Fruit fly (Drosophila melanogaster) whole organism, larva: ENCODE measurements around the gene jdp.

ENCODE experiments used
- noc ChIP-seq: fragments of 200-800 bp; sonication (Bioruptor generic); optimal IDR thresholded peaks from 3 replicates; lab custom pipeline; 2019; ENCODE audit warnings: missing biosample characterization, mild to moderate bottlenecking, missing genetic modification characterization, moderate library complexity

The jdp gene

dm6 chr3R:30526799-30527465 is at the start of gene jdp:
TSS of gene jdp (minus strand) at chr3R:30527037.
- TF ChIP-seq noc (tag; lab: Kevin White, UChicago), result no peak

dm6 chr3R:30570554-30571141 is 43.8 kb upstream of the jdp start:
- no peak for TF ChIP-seq noc (tag; lab: Kevin White, UChicago)

- TF ChIP-seq noc (tag; lab: Kevin White, UChicago), result no peak
These were observed 40.4 kb upstream of the jdp start for dm6 chr3R:30567215-30567614.

dm6 chr3R:30566181-30566902 is 39.5 kb upstream of the jdp start:
- TF ChIP-seq noc (tag; lab: Kevin White, UChicago), result no peak

- peak; percentile 29 for TF ChIP-seq noc (tag; lab: Kevin White, UChicago)
These were observed 37.6 kb upstream of the jdp start for dm6 chr3R:30564479-30564878.

- no peak for TF ChIP-seq noc (tag; lab: Kevin White, UChicago)
These were observed 36.6 kb upstream of the jdp start for dm6 chr3R:30563260-30564080.

dm6 chr3R:30562733-30563259 is 36.0 kb upstream of the jdp start:
- TF ChIP-seq noc (tag; lab: Kevin White, UChicago), result no peak

- TF ChIP-seq noc (tag; lab: Kevin White, UChicago), result no peak
These were observed 34.4 kb upstream of the jdp start for dm6 chr3R:30561207-30561606.

- no peak for TF ChIP-seq noc (tag; lab: Kevin White, UChicago)
These were observed 33.2 kb upstream of the jdp start, which contains the start of gene CG34155 for dm6 chr3R:30560070-30560469. TSS of gene CG34155 (minus strand) at chr3R:30560199.

- no peak for TF ChIP-seq noc (tag; lab: Kevin White, UChicago)
These were observed 25.7 kb upstream of the jdp start for dm6 chr3R:30552548-30552947.

- no peak for TF ChIP-seq noc (tag; lab: Kevin White, UChicago)
These were observed 23.2 kb upstream of the jdp start for dm6 chr3R:30550044-30550443.

dm6 chr3R:30544974-30545373 is 18.1 kb upstream of the jdp start:
- no peak for TF ChIP-seq noc (tag; lab: Kevin White, UChicago)

dm6 chr3R:30541469-30541868 is 14.6 kb upstream of the jdp start:
- no peak for TF ChIP-seq noc (tag; lab: Kevin White, UChicago)

- TF ChIP-seq noc (tag; lab: Kevin White, UChicago), result peak; percentile 74
These were observed 13.4 kb upstream of the jdp start for dm6 chr3R:30540196-30540595.

dm6 chr3R:30536919-30537318 is 10.1 kb upstream of the jdp start:
- peak; percentile 27 for TF ChIP-seq noc (tag; lab: Kevin White, UChicago)
